Fruit fly (Drosophila melanogaster): ENCODE results near the gene shtd.

shtd gene

DNA sequence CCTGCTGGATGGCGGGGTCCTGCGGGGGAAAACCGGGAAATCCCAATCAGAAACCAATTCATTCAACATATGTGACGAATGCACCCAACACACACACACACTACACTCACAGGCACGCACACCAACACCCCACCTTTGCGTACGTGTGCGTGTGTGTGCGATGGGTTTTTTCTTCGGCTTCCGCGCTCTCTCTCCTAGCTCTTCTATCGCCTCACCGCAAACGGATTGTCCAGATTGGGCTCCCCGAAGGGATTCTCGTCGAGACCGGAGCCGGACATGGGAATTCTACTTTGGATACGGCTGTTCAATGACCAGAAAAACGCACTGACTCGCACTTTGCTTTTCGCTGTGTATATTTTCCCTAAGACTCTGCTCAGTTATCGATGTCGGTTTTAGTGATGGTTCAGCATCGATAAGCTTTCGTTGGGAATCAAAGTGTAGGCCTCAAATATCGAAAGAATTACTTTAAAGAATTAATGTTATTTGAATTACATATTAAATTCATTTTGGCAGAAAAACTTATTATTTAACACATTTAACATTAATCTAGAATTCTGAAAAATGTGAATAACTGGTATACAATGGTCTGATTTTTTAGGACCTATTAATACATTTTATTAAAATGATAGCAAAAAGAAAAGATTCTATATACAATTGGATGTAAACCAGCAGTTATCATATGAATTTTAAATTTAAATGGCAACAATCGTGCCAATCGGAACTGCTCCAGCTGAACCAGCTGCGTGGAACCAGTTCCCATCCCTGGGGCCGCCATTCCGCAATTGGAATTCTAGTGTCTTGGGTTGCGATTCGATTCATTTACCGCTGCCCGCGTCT is 12.5 kb downstream of the shtd start, which contains the start of the genes Scamp and Ahcy:
TSS of gene Scamp (minus strand) at position 394 of the 837 bp plus-strand sequence.
TSS of gene Ahcy (plus strand) at position 772 of the 837 bp plus-strand sequence.
- TF ChIP-seq ttk (optimal IDR thresholded peaks at IDR 0.05) = no peak
- no peak for TF ChIP-seq h (optimal IDR thresholded peaks at IDR 0.05)
- TF ChIP-seq Myc (optimal IDR thresholded peaks at IDR 0.05) = no peak
- TF ChIP-seq psq (optimal IDR thresholded peaks at IDR 0.05) = no peak
- TF ChIP-seq insv (optimal IDR thresholded peaks at IDR 0.05) = no peak
- no peak for TF ChIP-seq Sin3A (optimal IDR thresholded peaks at IDR 0.05)

DNA sequence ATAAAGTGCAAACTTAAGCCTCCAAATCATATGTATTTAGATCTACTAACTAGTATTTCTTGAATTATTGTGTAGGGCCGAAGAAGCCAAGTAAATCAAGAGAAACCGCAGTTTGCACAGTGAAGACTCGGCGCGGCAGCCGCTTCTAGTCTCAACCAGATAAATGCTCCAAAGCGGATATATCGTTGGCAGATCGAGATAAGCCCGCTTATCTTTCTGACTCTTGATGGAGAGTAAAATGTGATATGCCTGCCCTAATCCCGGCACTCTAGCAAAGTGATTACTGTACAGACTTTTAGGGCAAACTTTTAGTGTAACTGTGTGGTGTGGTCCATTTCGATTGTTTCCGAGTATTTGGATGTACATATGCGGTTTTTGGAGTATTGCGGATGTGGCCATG is 13.4 kb downstream of the shtd start:
- TF ChIP-seq ttk (optimal IDR thresholded peaks at IDR 0.05) (no peak), Sin3A (optimal IDR thresholded peaks at IDR 0.05) (no peak), psq (optimal IDR thresholded peaks at IDR 0.05) (no peak), insv (optimal IDR thresholded peaks at IDR 0.05) (no peak), Myc (optimal IDR thresholded peaks at IDR 0.05) (no peak), h (optimal IDR thresholded peaks at IDR 0.05) (no peak)

DNA sequence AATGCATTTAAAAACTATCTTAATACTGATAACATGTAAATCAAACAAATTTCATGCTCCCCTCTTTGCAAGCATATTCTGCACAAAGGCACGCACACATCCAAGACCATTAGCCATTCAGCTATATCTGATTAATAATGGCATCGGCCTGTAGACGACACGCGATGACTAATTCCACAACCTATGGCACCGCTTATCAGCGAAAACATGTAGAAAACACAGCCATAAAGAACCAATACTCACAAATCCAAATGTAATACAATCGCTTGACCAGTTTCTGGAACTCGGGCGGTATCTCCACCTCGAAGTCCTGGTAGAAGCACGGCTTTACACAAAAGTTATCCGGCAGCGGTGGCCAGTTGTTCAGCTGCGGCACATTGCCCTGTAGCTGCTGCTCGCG is 14.1 kb downstream of the shtd start:
- no peak for TF ChIP-seq psq (optimal IDR thresholded peaks at IDR 0.05)
- TF ChIP-seq h (optimal IDR thresholded peaks at IDR 0.05) = no peak
- no peak for TF ChIP-seq ttk (optimal IDR thresholded peaks at IDR 0.05)
- no peak for TF ChIP-seq Myc (optimal IDR thresholded peaks at IDR 0.05)
- TF ChIP-seq Sin3A (optimal IDR thresholded peaks at IDR 0.05) = no peak
- TF ChIP-seq insv (optimal IDR thresholded peaks at IDR 0.05) = no peak

DNA sequence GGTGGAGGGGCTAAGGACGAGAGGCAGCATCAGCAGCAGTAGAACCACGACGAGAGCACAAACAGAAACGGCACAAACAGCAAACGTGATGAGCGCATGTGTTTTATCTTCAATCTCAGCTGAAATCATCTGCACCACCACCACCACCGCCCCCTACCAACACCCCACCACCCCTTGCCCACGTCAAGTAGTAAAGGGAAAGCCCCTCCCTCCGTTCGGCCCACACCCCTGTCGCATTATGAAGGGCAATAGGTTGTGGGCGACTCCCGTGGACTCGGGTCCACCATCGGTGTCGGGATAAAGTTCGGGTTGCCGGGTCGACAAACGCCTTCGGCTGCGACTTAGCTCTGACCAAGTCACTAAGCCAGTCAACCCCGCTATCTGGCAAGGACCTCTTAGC is 18.7 kb downstream of the shtd start:
- TF ChIP-seq Myc (optimal IDR thresholded peaks at IDR 0.05) (no peak), Sin3A (optimal IDR thresholded peaks at IDR 0.05) (no peak), insv (optimal IDR thresholded peaks at IDR 0.05) (no peak), psq (optimal IDR thresholded peaks at IDR 0.05) (no peak), h (optimal IDR thresholded peaks at IDR 0.05) (no peak), ttk (optimal IDR thresholded peaks at IDR 0.05) (no peak)

DNA sequence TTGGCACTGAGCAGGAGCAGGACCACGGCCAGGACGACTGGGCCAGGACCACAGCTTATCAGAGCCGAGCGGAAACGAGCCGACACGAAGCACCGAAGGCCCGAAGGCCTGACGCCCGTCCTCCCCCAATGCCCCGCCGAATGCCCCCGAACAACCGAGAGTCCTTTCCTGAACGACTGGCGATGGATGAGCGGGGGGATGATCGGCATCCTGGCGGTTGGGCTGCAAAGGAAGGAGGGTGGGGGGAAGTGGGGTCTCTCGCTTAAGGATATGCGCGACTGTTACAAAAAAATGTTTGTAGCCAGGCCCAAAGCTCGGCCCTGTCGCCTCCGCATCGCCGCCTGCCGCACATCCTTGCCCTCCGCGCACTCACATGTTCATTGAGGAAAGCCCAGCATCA is 21.0 kb downstream of the shtd start, which contains the start of gene Cngl:
TSS of gene Cngl (minus strand) at position 8 of the 400 bp plus-strand sequence.
- TF ChIP-seq Sin3A (optimal IDR thresholded peaks at IDR 0.05) (no peak), h (optimal IDR thresholded peaks at IDR 0.05) (no peak), psq (optimal IDR thresholded peaks at IDR 0.05) (no peak), insv (optimal IDR thresholded peaks at IDR 0.05) (no peak), Myc (optimal IDR thresholded peaks at IDR 0.05) (no peak), ttk (optimal IDR thresholded peaks at IDR 0.05) (no peak)

DNA sequence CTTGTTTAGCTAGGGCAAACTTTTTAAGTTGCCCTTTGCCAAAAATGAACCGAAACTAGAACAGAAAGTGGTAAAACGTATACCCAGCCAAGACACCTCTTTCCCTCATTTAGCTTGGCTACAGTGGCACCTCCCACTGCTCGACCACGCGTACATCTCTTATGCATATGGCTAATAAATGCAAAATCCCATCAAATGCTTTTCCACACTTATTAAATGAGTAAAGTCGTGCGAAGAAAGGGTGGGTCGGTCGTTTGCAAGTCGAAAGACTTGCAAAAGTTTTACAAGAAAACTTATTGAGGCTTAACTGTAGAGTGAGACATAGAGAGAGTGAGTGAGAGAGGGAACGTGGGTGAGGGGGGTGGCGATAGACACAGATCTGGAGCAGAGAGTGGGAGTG is 55.4 kb downstream of the shtd start:
- TF ChIP-seq psq (optimal IDR thresholded peaks at IDR 0.05) = no peak

Data from Kc167 (cell line).